Fruit fly (Drosophila melanogaster): Measurements from ENCODE around the gene Wnk.
A peak's percentile ranks its signal among the peaks of the same experiment; 100 is the strongest.

Wnk gene

dm6 chr3L:21524071-21524889, 30.4 kb downstream of the Wnk start (continued):
- no peak for TF ChIP-seq emc (GFP tag; optimal IDR thresholded peaks at IDR 0.05)
- TF ChIP-seq CG9932 (GFP tag; IDR thresholded peaks at IDR 0.05) = no peak
- no peak for TF ChIP-seq CG9609 (GFP tag; optimal IDR thresholded peaks at IDR 0.05)
- peak; percentile 56 for TF ChIP-seq Drgx (GFP tag; IDR thresholded peaks at IDR 0.05)
- TF ChIP-seq CG10979 (tag; optimal IDR thresholded peaks at IDR 0.05) = peak; percentile 33
- no peak for TF ChIP-seq CG13894 (tag; optimal IDR thresholded peaks at IDR 0.05)
- no peak for TF ChIP-seq CG12104 (GFP tag; optimal IDR thresholded peaks at IDR 0.05)
- TF ChIP-seq fd96Cb (tag; optimal IDR thresholded peaks at IDR 0.05) = no peak
- no peak for TF ChIP-seq CG6683 (GFP tag; optimal IDR thresholded peaks at IDR 0.05)
- TF ChIP-seq nau (GFP tag; optimal IDR thresholded peaks at IDR 0.05) = no peak
- TF ChIP-seq Aef1 (GFP tag; IDR thresholded peaks at IDR 0.05) = no peak
- no peak for TF ChIP-seq CG10565 (GFP tag; optimal IDR thresholded peaks at IDR 0.05)
- no peak for TF ChIP-seq CG34224 (GFP tag; IDR thresholded peaks at IDR 0.05; ENCODE audit: partially characterized antibody)
- TF ChIP-seq C15 (GFP tag; IDR thresholded peaks at IDR 0.05) = no peak
- no peak for TF ChIP-seq CG18619 (GFP tag; optimal IDR thresholded peaks at IDR 0.05)
- TF ChIP-seq Dbx (GFP tag; IDR thresholded peaks at IDR 0.05) = no peak
- no peak for TF ChIP-seq CG17912 (GFP tag; optimal IDR thresholded peaks at IDR 0.05)
- TF ChIP-seq CG1602 (GFP tag; optimal IDR thresholded peaks at IDR 0.05) = no peak
- no peak for TF ChIP-seq gfzf (GFP tag; optimal IDR thresholded peaks at IDR 0.05)
- no peak for TF ChIP-seq Atf6 (GFP tag; IDR thresholded peaks at IDR 0.05)
- no peak for TF ChIP-seq H15 (GFP tag; IDR thresholded peaks at IDR 0.05)
- no peak for TF ChIP-seq pnt (GFP tag; optimal IDR thresholded peaks at IDR 0.05)
- TF ChIP-seq CG8765 (GFP tag; IDR thresholded peaks at IDR 0.05) = no peak
- TF ChIP-seq bab2 (GFP tag; optimal IDR thresholded peaks at IDR 0.05) = no peak
- no peak for TF ChIP-seq Mes4 (GFP tag; optimal IDR thresholded peaks at IDR 0.05)
- TF ChIP-seq phol (tag; optimal IDR thresholded peaks at IDR 0.05) = no peak
- no peak for TF ChIP-seq CG33557 (GFP tag; optimal IDR thresholded peaks at IDR 0.05)
- TF ChIP-seq nom (GFP tag; optimal IDR thresholded peaks at IDR 0.05) = no peak
- no peak for TF ChIP-seq stwl (tag; optimal IDR thresholded peaks at IDR 0.05)
- TF ChIP-seq ewg (GFP tag; optimal IDR thresholded peaks at IDR 0.05) = no peak
- no peak for TF ChIP-seq p53 (GFP tag; optimal IDR thresholded peaks at IDR 0.05)
- TF ChIP-seq jing (GFP tag; optimal IDR thresholded peaks at IDR 0.05) = no peak
- TF ChIP-seq D19A (tag; optimal IDR thresholded peaks at IDR 0.05) = peak; percentile 76
- TF ChIP-seq stc (GFP tag; IDR thresholded peaks at IDR 0.05) = no peak
- TF ChIP-seq Lhr (GFP tag; optimal IDR thresholded peaks at IDR 0.05) = no peak
- TF ChIP-seq Meics (GFP tag; optimal IDR thresholded peaks at IDR 0.05) = no peak
- no peak for TF ChIP-seq ken (GFP tag; IDR thresholded peaks at IDR 0.05)
- no peak for TF ChIP-seq amos (GFP tag; IDR thresholded peaks at IDR 0.05; ENCODE audit: partially characterized antibody)
- TF ChIP-seq CG8388 (GFP tag; optimal IDR thresholded peaks at IDR 0.05) = no peak
- TF ChIP-seq CG13296 (GFP tag; optimal IDR thresholded peaks at IDR 0.05) = no peak
- peak; percentile 22 for TF ChIP-seq Med (GFP tag)
- TF ChIP-seq ranshi (GFP tag; IDR thresholded peaks at IDR 0.05) = no peak
- no peak for TF ChIP-seq CkIIα-i1 (GFP tag; IDR thresholded peaks at IDR 0.05)
- TF ChIP-seq run (tag; optimal IDR thresholded peaks at IDR 0.05) = no peak
- TF ChIP-seq CG10959 (GFP tag; IDR thresholded peaks at IDR 0.05) = no peak
- TF ChIP-seq oc (tag; optimal IDR thresholded peaks at IDR 0.05) = no peak
- TF ChIP-seq CG32767 (GFP tag; IDR thresholded peaks at IDR 0.05) = 0 out of 2 replicates have a peak, but pooled peaks have one; percentile 9
- TF ChIP-seq CG2875 (GFP tag; optimal IDR thresholded peaks at IDR 0.05) = peak; percentile 26
- TF ChIP-seq Myb (GFP tag; optimal IDR thresholded peaks at IDR 0.05) = no peak
- 0 out of 3 replicates have a peak, but pooled peaks have one; percentile 35 for TF ChIP-seq CG17361 (GFP tag; IDR thresholded peaks at IDR 0.05)
